Worm (Caenorhabditis elegans) whole organism, L2 larva: Measurements from ENCODE around the gene T23F4.2.

Source experiments
- C34F6.9 ChIP-seq: fragments of 150-350 bp; optimal IDR thresholded peaks from 2 replicates; lab custom pipeline; 2014; ENCODE audit warnings: missing biosample characterization, missing genetic modification characterization
- F13H6.1 ChIP-seq: sonication (generic microtip); optimal IDR thresholded peaks from 2 replicates; lab custom pipeline; 2016; ENCODE audit warnings: missing genetic modification characterization, missing compliant biosample characterization
- Y55F3AM.14 ChIP-seq: fragments of 200-800 bp; sonication (Bioruptor generic); optimal IDR thresholded peaks from 2 replicates; lab custom pipeline; 2018; ENCODE audit warnings: mild to moderate bottlenecking, missing genetic modification characterization, missing compliant biosample characterization
- ZK546.5 ChIP-seq: sonication (generic microtip); optimal IDR thresholded peaks from 2 replicates; lab custom pipeline; 2017; ENCODE audit warnings: missing biosample characterization, missing genetic modification characterization
- alr-1 ChIP-seq: fragments of 150-350 bp; optimal IDR thresholded peaks from 2 replicates; lab custom pipeline; 2014; ENCODE audit warnings: missing biosample characterization, missing genetic modification characterization
- aly-2 ChIP-seq: fragments of 150-350 bp; optimal IDR thresholded peaks from 2 replicates; lab custom pipeline; 2014; ENCODE audit warnings: missing biosample characterization, missing genetic modification characterization
- ceh-16 ChIP-seq: fragments of 150-350 bp; optimal IDR thresholded peaks from 2 replicates; lab custom pipeline; 2014; ENCODE audit warnings: missing biosample characterization, missing genetic modification characterization
- ceh-82 ChIP-seq: fragments of 150-350 bp; optimal IDR thresholded peaks from 2 replicates; lab custom pipeline; 2014; ENCODE audit warnings: missing biosample characterization, missing genetic modification characterization
- dmd-4 ChIP-seq: sonication (generic microtip); optimal IDR thresholded peaks from 2 replicates; lab custom pipeline; 2017; ENCODE audit warnings: missing biosample characterization, missing genetic modification characterization
- elt-1 ChIP-seq: fragments of 150-350 bp; optimal IDR thresholded peaks from 2 replicates; lab custom pipeline; 2014; ENCODE audit warnings: missing biosample characterization, missing genetic modification characterization
- elt-3 ChIP-seq: sonication (generic microtip); optimal IDR thresholded peaks from 2 replicates; lab custom pipeline; 2017; ENCODE audit warnings: missing biosample characterization, missing genetic modification characterization
- gmeb-1 ChIP-seq: fragments of 150-350 bp; optimal IDR thresholded peaks from 2 replicates; lab custom pipeline; 2014; ENCODE audit warnings: missing biosample characterization, missing genetic modification characterization
- lin-11 ChIP-seq: fragments of 150-350 bp; sonication (generic microtip); optimal IDR thresholded peaks from 2 replicates; lab custom pipeline; 2014; ENCODE audit warnings: missing biosample characterization, missing genetic modification characterization, inconsistent platforms, mixed read lengths
- lin-39 ChIP-seq: fragments of 150-350 bp; optimal IDR thresholded peaks from 2 replicates; lab custom pipeline; 2014; ENCODE audit warnings: missing biosample characterization, missing genetic modification reagents, missing genetic modification characterization
- lsy-2 ChIP-seq, 2 experiments: fragments of 150-350 bp in 1 of 2; sonication (generic microtip) in 1 of 2; optimal IDR thresholded peaks; 2 replicates each; lab custom pipeline; 2014 to 2017; ENCODE audit warnings: missing biosample characterization in 2 of 2, missing genetic modification characterization in 2 of 2
- mab-5 ChIP-seq: fragments of 150-350 bp; optimal IDR thresholded peaks from 2 replicates; lab custom pipeline; 2014; ENCODE audit warnings: missing biosample characterization, missing genetic modification characterization
- mbf-1 ChIP-seq: sonication (generic microtip); optimal IDR thresholded peaks from 2 replicates; lab custom pipeline; 2017; ENCODE audit warnings: missing biosample characterization, missing genetic modification characterization
- mdl-1 ChIP-seq, 2 experiments: fragments of 150-350 bp in 1 of 2; sonication (generic microtip) in 1 of 2; optimal IDR thresholded peaks; 2 replicates each; lab custom pipeline; 2017; ENCODE audit warnings: missing biosample characterization in 2 of 2, missing genetic modification characterization in 2 of 2
- nhr-11 ChIP-seq: fragments of 150-350 bp; optimal IDR thresholded peaks from 2 replicates; lab custom pipeline; 2014; ENCODE audit warnings: missing biosample characterization, missing genetic modification characterization
- nhr-12 ChIP-seq: fragments of 150-350 bp; optimal IDR thresholded peaks from 2 replicates; lab custom pipeline; 2014; ENCODE audit warnings: missing biosample characterization, missing genetic modification characterization
- nhr-129 ChIP-seq: fragments of 150-350 bp; optimal IDR thresholded peaks from 2 replicates; lab custom pipeline; 2014; ENCODE audit warnings: missing biosample characterization, missing genetic modification characterization
- nhr-21 ChIP-seq: fragments of 150-350 bp; optimal IDR thresholded peaks from 2 replicates; lab custom pipeline; 2014; ENCODE audit warnings: missing biosample characterization, missing genetic modification characterization
- nhr-237 ChIP-seq: fragments of 150-350 bp; optimal IDR thresholded peaks from 2 replicates; lab custom pipeline; 2014; ENCODE audit warnings: missing biosample characterization, missing genetic modification characterization
- nhr-25 ChIP-seq: fragments of 150-350 bp; sonication (generic microtip); optimal IDR thresholded peaks from 3 replicates; lab custom pipeline; 2014; ENCODE audit warnings: missing biosample characterization, missing genetic modification characterization
- nhr-6 ChIP-seq: fragments of 150-350 bp; optimal IDR thresholded peaks from 2 replicates; lab custom pipeline; 2014; ENCODE audit warnings: missing biosample characterization, missing genetic modification characterization
- nhr-77 ChIP-seq: fragments of 150-350 bp; optimal IDR thresholded peaks from 2 replicates; lab custom pipeline; 2014; ENCODE audit warnings: missing biosample characterization, missing genetic modification characterization
- peb-1 ChIP-seq: fragments of 150-350 bp; optimal IDR thresholded peaks from 2 replicates; lab custom pipeline; 2014; ENCODE audit warnings: missing biosample characterization, missing genetic modification characterization
- skn-1 ChIP-seq: sonication (generic microtip); optimal IDR thresholded peaks from 2 replicates; lab custom pipeline; 2017; ENCODE audit warnings: missing biosample characterization, missing genetic modification characterization
- sma-3 ChIP-seq: sonication (generic microtip); optimal IDR thresholded peaks from 2 replicates; lab custom pipeline; 2016; ENCODE audit warnings: missing genetic modification reagents, missing genetic modification characterization, missing compliant biosample characterization
- sma-9 ChIP-seq, 2 experiments: fragments of 150-350 bp in 1 of 2; sonication (generic microtip) in 1 of 2; optimal IDR thresholded peaks; 2 replicates each; lab custom pipeline; 2014 to 2016; ENCODE audit warnings: missing genetic modification characterization in 2 of 2, mild to moderate bottlenecking in 1 of 2, missing biosample characterization in 1 of 2, missing compliant biosample characterization in 1 of 2, missing genetic modification reagents in 1 of 2, moderate library complexity in 1 of 2
- snpc-4 ChIP-seq: fragments of 150-350 bp; optimal IDR thresholded peaks from 2 replicates; lab custom pipeline; 2014; ENCODE audit warnings: missing biosample characterization, missing genetic modification characterization
- unc-39 ChIP-seq: fragments of 150-350 bp; optimal IDR thresholded peaks from 2 replicates; lab custom pipeline; 2014; ENCODE audit warnings: missing biosample characterization, missing genetic modification characterization
- unc-55 ChIP-seq: fragments of 150-350 bp; sonication (generic microtip); optimal IDR thresholded peaks from 3 replicates; lab custom pipeline; 2014; ENCODE audit warnings: missing biosample characterization, missing genetic modification reagents, missing genetic modification characterization
- unc-62 ChIP-seq: fragments of 150-350 bp; optimal IDR thresholded peaks from 2 replicates; lab custom pipeline; 2014; ENCODE audit warnings: missing biosample characterization, missing genetic modification reagents, missing genetic modification characterization
- ztf-1 ChIP-seq: fragments of 200-800 bp; sonication (Bioruptor generic); conservative IDR thresholded peaks from 2 replicates; pipeline ENCODE4 v1.3.6; 2022; ENCODE audit warnings: missing genetic modification characterization, missing compliant biosample characterization
- ztf-11 ChIP-seq: sonication (generic microtip); optimal IDR thresholded peaks from 2 replicates; lab custom pipeline; 2017; ENCODE audit warnings: missing biosample characterization, missing genetic modification characterization
- ztf-4 ChIP-seq: fragments of 150-350 bp; optimal IDR thresholded peaks from 2 replicates; lab custom pipeline; 2014; ENCODE audit warnings: missing biosample characterization, missing genetic modification characterization

The T23F4.2 gene

DNA sequence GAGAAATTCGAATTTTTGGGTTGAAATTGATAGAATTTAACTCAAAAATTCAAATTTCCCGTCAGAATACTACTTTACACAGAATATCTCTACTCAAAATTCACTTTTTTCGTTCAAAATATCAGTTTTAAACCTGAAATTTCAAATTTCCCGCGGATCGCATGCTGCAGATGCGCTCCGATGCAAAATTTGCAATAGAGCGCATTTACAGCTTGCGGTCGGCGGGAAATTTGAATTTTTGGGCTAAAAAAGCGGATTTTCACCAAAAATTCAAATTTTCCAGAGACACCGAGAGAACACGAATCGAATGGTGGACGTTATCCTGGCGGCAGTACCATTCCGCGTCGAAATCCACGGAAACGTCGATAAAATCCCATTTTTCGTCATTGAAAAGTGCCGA lies 38.6 kb upstream of the T23F4.2 start:
- no peak for TF ChIP-seq dmd-4 (tag; lab: Kevin White, UChicago)
- no peak for TF ChIP-seq ztf-11 (tag; lab: Kevin White, UChicago)
- no peak for TF ChIP-seq peb-1 (tag; lab: Kevin White, UChicago)
- TF ChIP-seq lin-39: no peak
- TF ChIP-seq mab-5 (tag; lab: Kevin White, UChicago): no peak
- TF ChIP-seq nhr-12 (tag; lab: Kevin White, UChicago): no peak
- no peak for TF ChIP-seq unc-55
- no peak for TF ChIP-seq aly-2 (tag; lab: Kevin White, UChicago)
- TF ChIP-seq skn-1 (tag; lab: Kevin White, UChicago): no peak
- no peak for TF ChIP-seq ZK546.5 (tag; lab: Kevin White, UChicago)
- no peak for TF ChIP-seq nhr-129 (tag; lab: Kevin White, UChicago)
- no peak for TF ChIP-seq lsy-2 (tag; optimal IDR thresholded peaks at IDR 0.05; lab: Kevin White, UChicago)
- no peak for TF ChIP-seq ceh-82
- TF ChIP-seq mdl-1 (tag; optimal IDR thresholded peaks at IDR 0.05; lab: Kevin White, UChicago): no peak
- no peak for TF ChIP-seq lin-11 (tag; lab: Kevin White, UChicago)

DNA sequence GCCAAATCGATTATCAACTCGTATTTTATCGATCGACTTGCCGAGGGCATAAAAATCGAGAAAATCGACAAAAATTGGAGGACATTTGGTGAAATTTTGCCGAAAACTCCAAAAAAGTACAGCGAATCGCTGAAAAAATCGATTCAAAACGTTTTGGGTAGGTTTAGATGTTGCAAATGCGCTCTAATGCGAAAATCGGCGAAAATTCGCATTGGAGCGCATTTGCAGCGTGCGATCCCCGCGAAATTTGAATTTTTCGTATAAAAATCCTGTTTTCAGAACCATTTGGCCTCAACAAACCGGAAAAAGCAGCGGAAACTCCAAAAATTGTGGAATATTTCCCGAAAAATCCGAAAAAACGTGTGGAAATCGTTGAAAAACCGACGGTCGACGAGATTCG lies 36.9 kb upstream of the T23F4.2 start:
- no peak for TF ChIP-seq elt-3 (tag; lab: Kevin White, UChicago)
- TF ChIP-seq nhr-25: no peak
- TF ChIP-seq F13H6.1: no peak
- TF ChIP-seq nhr-21 (tag; lab: Kevin White, UChicago): no peak
- TF ChIP-seq nhr-237 (tag; lab: Kevin White, UChicago): no peak
- no peak for TF ChIP-seq Y55F3AM.14
- no peak for TF ChIP-seq unc-39 (tag; lab: Kevin White, UChicago)
- no peak for TF ChIP-seq ztf-4
- no peak for TF ChIP-seq dmd-4 (tag; lab: Kevin White, UChicago)

DNA sequence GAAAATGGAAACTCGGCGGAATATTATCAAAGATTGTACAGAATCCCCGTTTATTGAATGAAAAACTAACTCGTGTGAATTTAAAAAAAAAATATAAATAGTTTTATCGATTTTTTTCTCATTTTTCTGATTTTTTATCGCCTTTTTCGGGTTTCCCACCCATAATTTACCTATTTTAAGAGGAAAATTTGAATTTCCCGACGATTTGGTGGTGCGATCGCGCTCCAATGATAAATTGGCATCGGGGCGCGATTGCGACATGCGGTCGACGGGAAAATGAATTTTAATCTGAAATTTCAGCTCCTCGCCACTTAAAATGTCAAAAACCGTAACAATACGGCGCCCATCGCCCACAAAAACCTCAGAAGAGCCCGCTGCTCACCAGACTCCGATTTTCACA lies 35.7 kb upstream of the T23F4.2 start, which contains the start of gene taf-6.1:
TSS of gene taf-6.1 (plus strand) at position 301 of the 400 bp plus-strand sequence.
- TF ChIP-seq sma-3 (GFP tag; lab: Kevin White, UChicago) (no peak), elt-3 (tag; lab: Kevin White, UChicago) (no peak), ztf-1 (no peak), F13H6.1 (no peak), mab-5 (tag; lab: Kevin White, UChicago) (no peak), unc-55 (no peak)
- TF ChIP-seq, all 48 proteins: peak for 0

DNA sequence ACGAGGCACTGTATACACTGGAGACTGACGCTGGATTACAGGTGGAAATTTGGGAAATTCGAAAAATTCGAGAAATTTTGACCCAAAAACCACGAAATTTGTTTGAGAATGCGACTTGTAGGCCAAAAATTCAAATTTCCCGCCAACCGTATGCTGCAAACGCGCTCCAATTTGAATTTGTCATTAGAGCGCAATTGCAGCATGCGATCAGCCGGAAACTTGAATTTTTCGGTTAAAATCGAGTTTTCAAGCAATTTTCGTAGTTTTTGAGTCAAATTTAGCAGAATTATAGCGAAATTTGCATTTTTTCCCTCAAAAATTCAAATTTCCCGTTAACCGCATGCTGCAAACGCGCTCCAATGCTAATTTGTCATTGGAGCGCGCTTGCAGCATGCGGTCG lies 33.1 kb upstream of the T23F4.2 start:
- TF ChIP-seq ceh-82: no peak
- no peak for TF ChIP-seq snpc-4 (tag; lab: Kevin White, UChicago)
- TF ChIP-seq elt-3 (tag; lab: Kevin White, UChicago): no peak
- TF ChIP-seq, all 48 proteins: peak for 0

DNA sequence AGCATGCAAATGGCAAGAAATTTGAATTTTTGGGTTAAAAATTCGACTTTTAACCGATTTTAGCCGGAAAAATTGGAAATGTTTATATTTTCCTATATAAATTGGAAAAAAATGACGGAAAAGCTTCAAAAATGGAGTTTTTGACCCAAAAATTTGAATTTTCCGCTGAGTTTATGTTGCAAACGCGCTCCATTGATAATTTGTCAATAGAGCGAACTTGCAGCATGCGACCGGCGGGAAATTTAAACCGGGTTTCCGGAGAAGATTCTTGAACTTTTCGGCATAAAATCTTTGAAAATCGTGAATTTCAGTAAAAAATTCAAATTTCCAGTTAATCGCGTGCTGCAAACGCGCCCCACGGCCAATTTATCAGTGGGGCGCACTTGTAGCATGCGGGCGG lies 32.0 kb upstream of the T23F4.2 start:
- TF ChIP-seq unc-62 (GFP tag; lab: Kevin White, UChicago) (no peak), sma-3 (GFP tag; lab: Kevin White, UChicago) (no peak), nhr-6 (no peak), unc-55 (no peak), ceh-82 (no peak), elt-1 (tag; lab: Kevin White, UChicago) (no peak), ztf-11 (tag; lab: Kevin White, UChicago) (no peak), ZK546.5 (tag; lab: Kevin White, UChicago) (no peak), skn-1 (tag; lab: Kevin White, UChicago) (no peak), gmeb-1 (no peak), nhr-77 (tag; lab: Kevin White, UChicago) (no peak), lin-11 (tag; lab: Kevin White, UChicago) (no peak), Y55F3AM.14 (no peak), mbf-1 (tag; lab: Kevin White, UChicago) (no peak), peb-1 (tag; lab: Kevin White, UChicago) (no peak), nhr-11 (tag; lab: Kevin White, UChicago) (no peak), nhr-237 (tag; lab: Kevin White, UChicago) (no peak)

DNA sequence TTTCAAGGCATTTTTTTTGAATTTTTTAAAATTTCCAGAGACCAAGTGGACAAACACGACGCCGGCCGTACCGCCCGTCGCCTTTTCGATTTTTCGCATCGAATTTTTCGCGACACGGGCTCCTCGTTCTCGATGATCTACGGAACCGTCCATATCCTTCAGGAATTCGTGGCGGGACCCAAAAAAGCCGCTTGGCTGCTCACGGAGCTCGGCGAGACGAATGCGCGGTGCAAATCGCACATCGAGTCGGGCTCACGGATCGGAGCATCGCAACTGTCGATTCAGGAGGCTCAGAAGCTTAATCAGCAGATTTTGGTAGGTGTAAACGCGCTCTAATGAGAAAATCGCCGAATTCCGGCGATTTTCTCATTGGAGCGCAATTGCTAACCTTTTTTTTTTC lies 31.6 kb upstream of the T23F4.2 start:
- TF ChIP-seq skn-1 (tag; lab: Kevin White, UChicago) (no peak), elt-1 (tag; lab: Kevin White, UChicago) (no peak), ceh-82 (no peak), sma-9 (GFP tag; optimal IDR thresholded peaks at IDR 0.05; lab: Kevin White, UChicago) (no peak), sma-9 (tag; optimal IDR thresholded peaks at IDR 0.05; lab: Kevin White, UChicago) (no peak), F13H6.1 (no peak), nhr-25 (no peak), nhr-129 (tag; lab: Kevin White, UChicago) (no peak), peb-1 (tag; lab: Kevin White, UChicago) (no peak), alr-1 (no peak), nhr-21 (tag; lab: Kevin White, UChicago) (no peak), elt-3 (tag; lab: Kevin White, UChicago) (no peak), C34F6.9 (tag; lab: Kevin White, UChicago) (no peak), ceh-16 (no peak), nhr-77 (tag; lab: Kevin White, UChicago) (no peak)
- TF ChIP-seq, all 48 proteins: peak for 0
